Fruit fly (Drosophila melanogaster): ENCODE data around the gene Vps24.

DNA sequence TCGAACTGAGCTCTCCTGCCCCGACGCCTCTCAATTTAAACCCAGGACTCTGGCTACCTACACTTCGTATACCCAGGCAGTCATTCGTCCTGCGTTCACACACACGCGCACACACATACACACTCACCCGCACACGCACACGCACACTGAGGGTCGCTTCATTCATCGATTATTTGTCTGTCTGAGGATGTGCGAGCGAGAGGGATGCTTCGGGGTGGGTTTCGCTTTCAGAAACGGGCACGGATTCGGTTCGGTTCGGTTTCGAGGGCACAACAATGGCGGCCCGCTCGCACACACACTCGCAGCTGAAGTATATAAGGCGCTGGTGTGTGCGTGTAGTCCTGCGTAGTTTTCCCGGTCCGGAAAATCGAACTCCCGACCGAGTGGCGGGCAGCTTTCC is 35.9 kb upstream of the Vps24 start, which contains the start of gene hkb:
- TF ChIP-seq ttk (optimal IDR thresholded peaks at IDR 0.05) (no peak), psq (optimal IDR thresholded peaks at IDR 0.05) (no peak), Sin3A (optimal IDR thresholded peaks at IDR 0.05) (no peak), h (optimal IDR thresholded peaks at IDR 0.05) (no peak), insv (optimal IDR thresholded peaks at IDR 0.05) (no peak), Myc (optimal IDR thresholded peaks at IDR 0.05) (no peak)
